Fruit fly (Drosophila melanogaster): ENCODE data around the gene Jasper.

DNA sequence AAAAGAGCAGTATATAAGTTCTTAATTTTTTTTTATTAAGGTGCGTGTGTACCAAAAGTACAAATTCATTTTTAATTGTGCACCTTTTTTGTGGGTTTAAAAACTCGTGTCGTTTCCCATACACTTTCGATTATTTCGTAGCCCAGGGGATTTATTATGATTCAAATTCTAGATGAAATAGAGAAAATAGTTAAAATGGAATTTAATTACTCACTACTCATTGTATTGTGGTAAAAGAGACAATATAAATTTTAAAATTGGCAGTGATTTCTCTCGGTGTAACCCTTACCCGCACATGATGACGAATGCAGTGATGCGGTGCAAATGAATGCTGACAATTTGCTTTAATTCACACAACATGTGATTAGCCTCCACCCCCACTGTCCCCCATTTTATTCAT is 30.9 kb downstream of the Jasper start:
- TF ChIP-seq Hr39 (GFP tag; optimal IDR thresholded peaks at IDR 0.05) = peak; percentile 61
- TF ChIP-seq Sox15 (GFP tag; optimal IDR thresholded peaks at IDR 0.05) = no peak

All from whole organism, prepupa.